Worm (Caenorhabditis elegans): Measurements from ENCODE around the gene F47B8.5.

F47B8.5 gene

ce11 chrV:14331477-14331876 is 3.8 kb upstream of the F47B8.5 start, which contains the start of gene F47B8.8:
F47B8.8 (plus strand) TSS chrV:14331733.
- TF ChIP-seq flt-1 (GFP tag; IDR thresholded peaks at IDR 0.05), result no peak
- TF ChIP-seq klf-2 (GFP tag; conservative IDR thresholded peaks at IDR 0.05), result no peak
- TF ChIP-seq ztf-23 (GFP tag; IDR thresholded peaks at IDR 0.05), result no peak
- no peak for TF ChIP-seq tab-1 (GFP tag; IDR thresholded peaks at IDR 0.05)
- TF ChIP-seq ztf-29 (GFP tag; IDR thresholded peaks at IDR 0.05), result no peak

ce11 chrV:14328806-14329205 is 1.1 kb upstream of the F47B8.5 start, which contains the start of gene pepm-1:
pepm-1 (plus strand) TSS chrV:14329106.
- no peak for TF ChIP-seq T22C8.4 (GFP tag; IDR thresholded peaks at IDR 0.05)
- TF ChIP-seq med-1 (GFP tag; optimal IDR thresholded peaks at IDR 0.05; ENCODE audit: insufficient read depth), result no peak
- TF ChIP-seq ref-1 (GFP tag; conservative IDR thresholded peaks at IDR 0.05), result no peak
- TF ChIP-seq cog-1 (tag; optimal IDR thresholded peaks at IDR 0.05), result no peak
- no peak for TF ChIP-seq klf-2 (GFP tag; conservative IDR thresholded peaks at IDR 0.05)
- no peak for TF ChIP-seq ztf-29 (GFP tag; IDR thresholded peaks at IDR 0.05)
- TF ChIP-seq ztf-23 (GFP tag; IDR thresholded peaks at IDR 0.05), result no peak
- TF ChIP-seq tab-1 (GFP tag; IDR thresholded peaks at IDR 0.05), result no peak
- TF ChIP-seq flt-1 (GFP tag; IDR thresholded peaks at IDR 0.05), result no peak

ce11 chrV:14324502-14325467 is 2.9 kb downstream of the F47B8.5 start, which contains the start of the genes F47B8.4 and F47B8.18:
F47B8.4 (minus strand) TSS chrV:14324673.
F47B8.18 (minus strand) TSS chrV:14325464.
- no peak for TF ChIP-seq tab-1 (GFP tag; IDR thresholded peaks at IDR 0.05)
- TF ChIP-seq flt-1 (GFP tag; IDR thresholded peaks at IDR 0.05), result no peak
- TF ChIP-seq med-1 (GFP tag; optimal IDR thresholded peaks at IDR 0.05; ENCODE audit: insufficient read depth), result no peak
- TF ChIP-seq ref-1 (GFP tag; conservative IDR thresholded peaks at IDR 0.05), result no peak
- no peak for TF ChIP-seq cog-1 (tag; optimal IDR thresholded peaks at IDR 0.05)
- TF ChIP-seq klf-2 (GFP tag; conservative IDR thresholded peaks at IDR 0.05), result no peak
- TF ChIP-seq ztf-29 (GFP tag; IDR thresholded peaks at IDR 0.05), result no peak
- TF ChIP-seq T22C8.4 (GFP tag; IDR thresholded peaks at IDR 0.05), result no peak
- no peak for TF ChIP-seq ztf-23 (GFP tag; IDR thresholded peaks at IDR 0.05)

ce11 chrV:14322743-14323142 is 4.9 kb downstream of the F47B8.5 start, which contains the start of gene F47B8.3:
F47B8.3 (minus strand) TSS chrV:14323003.
- no peak for TF ChIP-seq ztf-23 (GFP tag; IDR thresholded peaks at IDR 0.05)

- TF ChIP-seq med-1 (GFP tag; optimal IDR thresholded peaks at IDR 0.05; ENCODE audit: insufficient read depth) (no peak), ztf-23 (GFP tag; IDR thresholded peaks at IDR 0.05) (no peak), flt-1 (GFP tag; IDR thresholded peaks at IDR 0.05) (no peak), klf-2 (GFP tag; conservative IDR thresholded peaks at IDR 0.05) (no peak), tab-1 (GFP tag; IDR thresholded peaks at IDR 0.05) (no peak), cog-1 (tag; optimal IDR thresholded peaks at IDR 0.05) (no peak), T22C8.4 (GFP tag; IDR thresholded peaks at IDR 0.05) (no peak), ztf-29 (GFP tag; IDR thresholded peaks at IDR 0.05) (no peak), ref-1 (GFP tag; conservative IDR thresholded peaks at IDR 0.05) (no peak)
Measured at ce11 chrV:14320730-14321319, 6.9 kb downstream of the F47B8.5 start.

ce11 chrV:14320246-14320645 is 7.4 kb downstream of the F47B8.5 start, which contains the start of gene F47B8.14:
F47B8.14 (plus strand) TSS chrV:14320546.
- TF ChIP-seq ztf-23 (GFP tag; IDR thresholded peaks at IDR 0.05), result no peak

ce11 chrV:14319101-14319781 is 8.4 kb downstream of the F47B8.5 start, which contains the start of gene F47B8.13:
F47B8.13 (minus strand) TSS chrV:14319731.
- TF ChIP-seq tab-1 (GFP tag; IDR thresholded peaks at IDR 0.05), result no peak
- TF ChIP-seq med-1 (GFP tag; optimal IDR thresholded peaks at IDR 0.05; ENCODE audit: insufficient read depth), result no peak
- TF ChIP-seq klf-2 (GFP tag; conservative IDR thresholded peaks at IDR 0.05), result no peak
- no peak for TF ChIP-seq ref-1 (GFP tag; conservative IDR thresholded peaks at IDR 0.05)
- no peak for TF ChIP-seq ztf-23 (GFP tag; IDR thresholded peaks at IDR 0.05)
- no peak for TF ChIP-seq T22C8.4 (GFP tag; IDR thresholded peaks at IDR 0.05)
- TF ChIP-seq ztf-29 (GFP tag; IDR thresholded peaks at IDR 0.05), result no peak
- TF ChIP-seq cog-1 (tag; optimal IDR thresholded peaks at IDR 0.05), result no peak
- no peak for TF ChIP-seq flt-1 (GFP tag; IDR thresholded peaks at IDR 0.05)

- TF ChIP-seq flt-1 (GFP tag; IDR thresholded peaks at IDR 0.05) (no peak), klf-2 (GFP tag; conservative IDR thresholded peaks at IDR 0.05) (no peak), ztf-23 (GFP tag; IDR thresholded peaks at IDR 0.05) (no peak), cog-1 (tag; optimal IDR thresholded peaks at IDR 0.05) (no peak), med-1 (GFP tag; optimal IDR thresholded peaks at IDR 0.05; ENCODE audit: insufficient read depth) (no peak), tab-1 (GFP tag; IDR thresholded peaks at IDR 0.05) (no peak), ztf-29 (GFP tag; IDR thresholded peaks at IDR 0.05) (no peak), T22C8.4 (GFP tag; IDR thresholded peaks at IDR 0.05) (no peak), ref-1 (GFP tag; conservative IDR thresholded peaks at IDR 0.05) (no peak)
Measured at ce11 chrV:14317621-14318020, 10.1 kb downstream of the F47B8.5 start.

ce11 chrV:14317204-14317603 is 10.5 kb downstream of the F47B8.5 start:
- TF ChIP-seq ref-1 (GFP tag; conservative IDR thresholded peaks at IDR 0.05) (no peak), T22C8.4 (GFP tag; IDR thresholded peaks at IDR 0.05) (no peak), flt-1 (GFP tag; IDR thresholded peaks at IDR 0.05) (no peak), cog-1 (tag; optimal IDR thresholded peaks at IDR 0.05) (no peak), med-1 (GFP tag; optimal IDR thresholded peaks at IDR 0.05; ENCODE audit: insufficient read depth) (no peak), ztf-23 (GFP tag; IDR thresholded peaks at IDR 0.05) (no peak), tab-1 (GFP tag; IDR thresholded peaks at IDR 0.05) (no peak), ztf-29 (GFP tag; IDR thresholded peaks at IDR 0.05) (no peak), klf-2 (GFP tag; conservative IDR thresholded peaks at IDR 0.05) (no peak)
